Worm (Caenorhabditis elegans) whole organism, midembryonic: Measurements from ENCODE around the gene elks-1.
"Not testable (repeated sequence)": the region's sequence is repeated elsewhere in the genome, so short reads cannot be mapped to it uniquely, and the experiment has no call there.

Experiments
- T22C8.4 ChIP-seq: fragments of 200-800 bp; sonication (Bioruptor generic); IDR thresholded peaks from 2 replicates; pipeline ENCODE4 v1.3.6; 2022; ENCODE audit warnings: missing genetic modification characterization, missing compliant biosample characterization
- cog-1 ChIP-seq: sonication (generic microtip); optimal IDR thresholded peaks from 2 replicates; lab custom pipeline; 2016; ENCODE audit warnings: missing genetic modification characterization, missing compliant biosample characterization
- flt-1 ChIP-seq: fragments of 200-800 bp; sonication (Bioruptor generic); IDR thresholded peaks from 2 replicates; pipeline ENCODE4 v1.3.6; 2022; ENCODE audit warnings: missing genetic modification characterization, missing compliant biosample characterization
- klf-2 ChIP-seq: fragments of 200-800 bp; sonication (Bioruptor generic); conservative IDR thresholded peaks from 2 replicates; pipeline ENCODE4 v1.3.6; 2022; ENCODE audit warnings: missing genetic modification reagents, missing genetic modification characterization, missing compliant biosample characterization
- med-1 ChIP-seq: sonication (generic microtip); optimal IDR thresholded peaks from 2 replicates; lab custom pipeline; 2017; ENCODE audit warnings: missing genetic modification characterization, mild to moderate bottlenecking, missing compliant biosample characterization, antibody characterized with exemption, missing genetic modification reagents; ENCODE audit not compliant: insufficient read depth
- ref-1 ChIP-seq: fragments of 200-800 bp; sonication (Bioruptor generic); conservative IDR thresholded peaks from 2 replicates; pipeline ENCODE4 v1.3.6; 2022; ENCODE audit warnings: missing genetic modification reagents, missing genetic modification characterization, missing compliant biosample characterization
- tab-1 ChIP-seq: fragments of 200-800 bp; sonication (Bioruptor generic); IDR thresholded peaks from 2 replicates; pipeline ENCODE4 v1.3.6; 2022; ENCODE audit warnings: missing genetic modification characterization, missing compliant biosample characterization
- ztf-23 ChIP-seq: fragments of 200-800 bp; sonication (Bioruptor generic); IDR thresholded peaks from 2 replicates; pipeline ENCODE4 v1.3.6; 2022; ENCODE audit warnings: missing genetic modification reagents, missing genetic modification characterization, missing compliant biosample characterization
- ztf-29 ChIP-seq: fragments of 200-800 bp; sonication (Bioruptor generic); IDR thresholded peaks from 2 replicates; pipeline ENCODE4 v1.3.6; 2022; ENCODE audit warnings: missing genetic modification reagents, missing genetic modification characterization, missing compliant biosample characterization

Gene elks-1

DNA sequence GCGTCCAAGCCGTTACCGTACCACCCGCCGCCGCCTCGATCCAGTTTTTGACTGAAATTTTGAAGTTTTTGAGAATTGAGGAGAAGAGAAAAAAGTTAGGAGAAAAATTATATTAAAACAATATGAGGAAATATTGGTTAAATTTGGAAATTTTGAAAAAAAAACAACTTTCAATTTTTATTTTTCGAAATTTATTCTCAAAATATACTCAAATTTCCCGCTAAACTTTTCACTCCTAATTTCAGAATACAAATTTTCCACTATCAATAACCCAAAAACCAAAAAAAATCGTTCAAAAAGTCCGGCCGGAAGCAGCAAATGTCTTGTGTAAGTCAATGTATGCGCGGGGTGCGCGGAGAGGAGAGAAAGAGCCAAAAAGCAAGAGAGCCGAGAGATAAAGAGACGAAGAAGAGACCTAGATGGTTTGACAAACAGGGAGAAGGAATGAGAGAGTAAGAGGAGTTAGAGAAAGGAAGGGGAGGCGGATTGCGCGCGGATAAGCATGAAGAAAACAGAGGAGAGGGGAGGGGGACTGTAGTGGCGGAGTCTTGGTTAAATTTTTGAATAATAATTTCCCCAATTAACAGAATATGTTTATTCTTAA is at the start of gene elks-1:
elks-1 (minus strand) TSS at position 51 of the 604 bp plus-strand sequence.
- TF ChIP-seq klf-2 (GFP tag; lab: Robert Waterston, UW), result no peak
- no peak for TF ChIP-seq flt-1 (GFP tag; lab: Robert Waterston, UW)
- TF ChIP-seq ztf-23 (GFP tag; lab: Robert Waterston, UW), result no peak
- TF ChIP-seq ztf-29 (GFP tag; lab: Robert Waterston, UW), result no peak
- no peak for TF ChIP-seq ref-1 (GFP tag; lab: Robert Waterston, UW)
- TF ChIP-seq tab-1 (GFP tag; lab: Robert Waterston, UW), result no peak
- no peak for TF ChIP-seq T22C8.4 (GFP tag; lab: Robert Waterston, UW)

DNA sequence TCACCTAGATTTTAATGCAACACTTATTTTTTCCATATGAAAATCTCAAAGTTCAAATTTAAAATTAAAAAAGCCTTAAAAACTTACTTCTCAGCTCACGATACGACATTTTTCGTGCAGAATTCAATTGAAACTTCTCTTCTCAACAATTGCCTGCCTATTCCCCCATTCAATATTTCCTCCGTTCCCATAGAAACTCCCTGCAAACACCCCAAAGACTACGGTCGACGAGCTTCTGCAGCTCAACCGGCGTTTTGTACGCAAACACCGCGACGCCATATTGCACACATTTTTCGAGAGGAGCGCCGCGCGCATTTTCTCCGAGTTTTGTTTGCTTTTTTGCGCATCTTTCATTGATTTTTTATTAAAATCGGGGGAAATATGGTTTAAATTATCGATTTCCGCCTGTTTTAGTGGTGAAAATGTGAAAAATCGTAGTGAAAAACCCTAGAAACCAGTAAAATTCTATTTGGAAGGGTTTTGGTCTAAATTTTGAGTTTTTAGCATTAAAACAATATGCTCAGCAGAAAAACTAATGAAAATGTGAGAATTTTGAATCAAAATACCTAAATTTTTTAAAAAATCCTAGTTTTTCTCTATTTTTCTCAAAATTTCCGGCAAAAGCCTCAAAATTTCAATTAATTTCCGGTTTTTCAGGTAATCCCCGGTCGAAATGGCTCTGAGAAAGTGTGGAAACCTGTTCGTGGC is 49.3 kb upstream of the elks-1 start, which contains the start of the genes dyf-3 and pdhb-1:
dyf-3 (minus strand) TSS at position 217 of the 708 bp plus-strand sequence.
pdhb-1 (plus strand) TSS at position 658 of the 708 bp plus-strand sequence.
- TF ChIP-seq ztf-29 (GFP tag; lab: Robert Waterston, UW) (peak; percentile 84), T22C8.4 (GFP tag; lab: Robert Waterston, UW) (no peak), ztf-23 (GFP tag; lab: Robert Waterston, UW) (no peak), flt-1 (GFP tag; lab: Robert Waterston, UW) (no peak), med-1 (GFP tag; lab: Kevin White, UChicago) (no peak), tab-1 (GFP tag; lab: Robert Waterston, UW) (0 out of 2 replicates have a peak, but pooled peaks have one; percentile 41), cog-1 (tag; lab: Kevin White, UChicago) (no peak)

ce11 chrIV:3398078-3398477 is 48.3 kb upstream of the elks-1 start:
- no peak for TF ChIP-seq ztf-23 (GFP tag; lab: Robert Waterston, UW)
- TF ChIP-seq med-1 (GFP tag; lab: Kevin White, UChicago), result no peak
- no peak for TF ChIP-seq ref-1 (GFP tag; lab: Robert Waterston, UW)
- TF ChIP-seq tab-1 (GFP tag; lab: Robert Waterston, UW), result no peak

DNA sequence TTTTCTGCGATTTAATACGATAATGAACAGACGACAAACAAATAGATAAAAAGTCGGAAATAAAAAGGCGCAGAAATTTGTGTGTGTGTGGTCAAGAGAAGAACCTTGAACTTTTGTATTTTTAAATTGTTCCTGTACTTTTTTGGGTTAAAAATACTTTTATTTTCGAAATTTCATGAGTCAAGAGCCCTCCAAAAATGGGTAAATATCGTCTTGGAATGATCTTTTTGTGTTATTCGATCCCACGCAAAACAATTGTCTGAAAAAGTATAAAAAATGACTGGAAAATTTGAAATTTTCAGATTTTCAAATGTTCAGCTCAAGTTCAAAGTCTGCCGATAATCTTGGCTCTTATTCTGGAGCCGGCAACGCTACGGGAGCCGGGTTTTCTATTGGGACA is 45.8 kb upstream of the elks-1 start, which contains the start of gene C04C3.14:
C04C3.14 (plus strand) TSS at position 301 of the 400 bp plus-strand sequence.
- TF ChIP-seq klf-2 (GFP tag; lab: Robert Waterston, UW) (no peak), T22C8.4 (GFP tag; lab: Robert Waterston, UW) (no peak), tab-1 (GFP tag; lab: Robert Waterston, UW) (no peak), ref-1 (GFP tag; lab: Robert Waterston, UW) (no peak), med-1 (GFP tag; lab: Kevin White, UChicago) (no peak), ztf-29 (GFP tag; lab: Robert Waterston, UW) (no peak), ztf-23 (GFP tag; lab: Robert Waterston, UW) (no peak), cog-1 (tag; lab: Kevin White, UChicago) (no peak), flt-1 (GFP tag; lab: Robert Waterston, UW) (no peak)

DNA sequence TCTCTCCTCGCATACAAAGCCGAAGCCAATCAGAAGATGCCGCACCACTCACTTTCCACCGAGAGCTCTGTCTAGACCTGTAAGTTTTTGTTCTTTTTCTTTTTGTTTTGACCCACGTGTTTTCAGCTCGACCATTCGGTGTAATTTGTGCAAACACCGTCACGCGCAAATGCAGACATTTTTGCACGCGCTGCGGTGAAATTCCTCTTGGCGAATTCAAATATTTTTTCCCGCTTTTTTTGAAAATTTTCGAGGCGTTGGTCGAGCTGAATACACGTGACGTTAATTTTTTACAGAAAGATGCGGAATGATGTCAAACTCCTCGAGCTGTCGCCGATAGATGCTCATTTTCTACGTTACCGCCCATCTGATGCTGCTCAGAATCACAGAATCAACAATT is 44.2 kb upstream of the elks-1 start, which contains the start of gene C04C3.4:
C04C3.4 (plus strand) TSS at position 301 of the 400 bp plus-strand sequence.
- TF ChIP-seq klf-2, flt-1, tab-1 (GFP tag; lab: Robert Waterston, UW): not testable (repeated sequence)

DNA sequence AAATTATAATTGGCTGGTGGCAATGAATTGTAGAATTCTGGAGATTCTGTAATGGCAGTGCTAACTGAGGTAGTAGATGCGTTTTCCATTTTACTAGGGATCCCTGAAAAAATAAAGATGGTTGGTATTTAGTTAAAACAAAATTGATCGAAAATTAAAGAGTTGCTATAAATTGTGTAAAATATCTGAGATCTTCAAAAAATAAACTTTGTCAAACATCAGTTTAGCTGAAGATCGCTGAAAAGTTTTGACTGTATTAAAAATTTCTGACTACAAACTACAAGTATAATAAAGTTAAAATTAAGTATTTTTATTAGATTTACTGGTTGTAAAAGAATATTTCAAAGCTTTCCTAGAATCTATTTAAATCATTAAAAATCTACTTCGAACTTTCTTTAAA is 40.2 kb upstream of the elks-1 start, which contains the start of gene B0546.5:
B0546.5 (minus strand) TSS at position 101 of the 400 bp plus-strand sequence.
- TF ChIP-seq tab-1 (GFP tag; lab: Robert Waterston, UW); flt-1 (GFP tag; lab: Robert Waterston, UW); med-1 (GFP tag; lab: Kevin White, UChicago): not testable (repeated sequence)

ce11 chrIV:3386504-3387290 is 36.9 kb upstream of the elks-1 start:
- TF ChIP-seq tab-1 (GFP tag; lab: Robert Waterston, UW) (no peak), med-1 (GFP tag; lab: Kevin White, UChicago) (no peak), ztf-29 (GFP tag; lab: Robert Waterston, UW) (no peak), klf-2 (GFP tag; lab: Robert Waterston, UW) (no peak), ztf-23 (GFP tag; lab: Robert Waterston, UW) (no peak), cog-1 (tag; lab: Kevin White, UChicago) (no peak), T22C8.4 (GFP tag; lab: Robert Waterston, UW) (no peak), ref-1 (GFP tag; lab: Robert Waterston, UW) (no peak), flt-1 (GFP tag; lab: Robert Waterston, UW) (no peak)

DNA sequence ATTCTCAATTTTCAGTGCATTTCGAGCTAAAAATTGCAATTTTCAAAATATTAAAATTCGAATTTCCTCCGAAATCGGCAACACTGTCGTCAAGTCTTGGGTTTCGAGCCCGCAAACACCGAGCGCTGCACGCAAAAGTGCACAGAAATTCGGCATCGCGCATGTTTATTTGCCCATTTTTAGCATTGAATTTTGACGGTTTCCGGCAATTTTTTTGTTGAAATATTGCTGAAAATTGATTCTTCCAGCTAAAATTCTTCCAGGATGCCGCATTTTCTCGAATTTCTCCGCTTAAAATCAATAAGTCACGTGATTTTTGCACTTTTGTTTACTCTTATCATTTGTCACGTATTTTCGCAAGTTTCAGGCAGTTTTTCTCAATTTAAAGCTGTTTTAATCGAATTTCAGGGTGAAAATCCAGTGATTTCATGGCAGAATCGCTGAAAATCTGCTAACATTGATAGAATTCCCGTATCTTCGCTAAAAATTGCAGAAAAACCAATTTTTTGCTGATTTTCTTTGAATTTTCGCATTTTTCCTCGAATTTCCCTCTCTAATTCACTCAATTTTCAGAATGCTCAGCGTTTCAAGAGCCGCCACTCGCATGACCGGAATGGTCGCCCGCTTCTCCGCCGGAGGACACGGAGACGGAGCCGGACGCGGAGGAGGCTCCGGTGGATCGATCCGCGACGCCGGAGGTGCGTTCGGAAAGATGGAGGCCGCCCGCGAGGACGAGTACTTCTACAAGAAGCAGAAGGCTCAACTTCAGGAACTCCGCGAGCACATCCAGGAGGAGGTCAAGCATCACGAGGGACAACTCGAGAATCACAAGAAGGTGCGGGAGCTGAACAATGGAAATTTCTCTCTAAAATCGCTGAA is 35.7 kb upstream of the elks-1 start, which contains the start of gene mai-2:
mai-2 (plus strand) TSS at position 574 of the 879 bp plus-strand sequence.
- TF ChIP-seq ref-1 (GFP tag; lab: Robert Waterston, UW), result no peak
- no peak for TF ChIP-seq cog-1 (tag; lab: Kevin White, UChicago)
- no peak for TF ChIP-seq klf-2 (GFP tag; lab: Robert Waterston, UW)
- TF ChIP-seq flt-1 (GFP tag; lab: Robert Waterston, UW), result no peak
- TF ChIP-seq med-1 (GFP tag; lab: Kevin White, UChicago), result no peak
- no peak for TF ChIP-seq tab-1 (GFP tag; lab: Robert Waterston, UW)
- TF ChIP-seq T22C8.4 (GFP tag; lab: Robert Waterston, UW), result no peak
- no peak for TF ChIP-seq ztf-29 (GFP tag; lab: Robert Waterston, UW)
- TF ChIP-seq ztf-23 (GFP tag; lab: Robert Waterston, UW), result no peak
